Fruit fly (Drosophila melanogaster) S2 (cell line): Measurements from ENCODE around the gene E5.

Experiments used
- CG8478 ChIP-seq: fragments of >200 bp; optimal IDR thresholded peaks from 2 replicates; lab custom pipeline; 2018
- CTCF ChIP-seq, 2 experiments: fragments of >200 bp; optimal IDR thresholded peaks; 2 replicates each; lab custom pipeline; 2018

dm6 chr3R:13848272-13848671 is 26.4 kb downstream of the E5 start:
- TF ChIP-seq CTCF (optimal IDR thresholded peaks at IDR 0.05; lab: Kevin White, UChicago): no peak
- no peak for TF ChIP-seq CG8478 (lab: Kevin White, UChicago)
